Fruit fly (Drosophila melanogaster) whole organism, embryonic: ENCODE data around the gene Bub1.

Source experiments
- ATbp ChIP-seq: fragments of 200-800 bp; sonication (Bioruptor generic); optimal IDR thresholded peaks from 2 replicates; lab custom pipeline; 2017; ENCODE audit warnings: missing biosample characterization, mild to moderate bottlenecking, missing genetic modification characterization, missing genetic modification reagents
- Atf-2 ChIP-seq: fragments of 200-800 bp; sonication (Bioruptor generic); optimal IDR thresholded peaks from 2 replicates; lab custom pipeline; 2016; ENCODE audit warnings: missing biosample characterization, missing genetic modification characterization
- CG10366 ChIP-seq: fragments of 200-800 bp; sonication (Bioruptor generic); IDR thresholded peaks from 2 replicates; pipeline ENCODE4 v1.3.6; 2022; ENCODE audit warnings: missing biosample characterization, missing genetic modification characterization
- CG10959 ChIP-seq: fragments of 200-800 bp; sonication (Bioruptor generic); IDR thresholded peaks from 2 replicates; pipeline ENCODE4 v1.3.6; 2022; ENCODE audit warnings: missing biosample characterization, missing genetic modification characterization
- CG12104 ChIP-seq: fragments of 200-800 bp; sonication (Bioruptor generic); optimal IDR thresholded peaks from 3 replicates; lab custom pipeline; 2016; ENCODE audit warnings: missing biosample characterization, missing genetic modification characterization
- CG12942 ChIP-seq: fragments of 200-800 bp; sonication (Bioruptor generic); optimal IDR thresholded peaks from 3 replicates; lab custom pipeline; 2016; ENCODE audit warnings: missing biosample characterization, missing genetic modification characterization
- CG13296 ChIP-seq: fragments of 200-800 bp; sonication (Bioruptor generic); optimal IDR thresholded peaks from 3 replicates; lab custom pipeline; 2018; ENCODE audit warnings: missing biosample characterization, mild to moderate bottlenecking, missing genetic modification characterization
- CG13775 ChIP-seq: fragments of 200-800 bp; sonication (Bioruptor generic); optimal IDR thresholded peaks from 3 replicates; lab custom pipeline; 2017; ENCODE audit warnings: missing biosample characterization, mild to moderate bottlenecking, missing genetic modification characterization
- CG14014 ChIP-seq: fragments of 200-800 bp; sonication (Bioruptor generic); IDR thresholded peaks from 2 replicates; pipeline ENCODE4 v1.3.6; 2022; ENCODE audit warnings: missing biosample characterization, missing genetic modification characterization
- CG1647 ChIP-seq: fragments of 200-800 bp; sonication (Bioruptor generic); optimal IDR thresholded peaks from 3 replicates; lab custom pipeline; 2016; ENCODE audit warnings: missing biosample characterization, missing genetic modification characterization
- CG2120 ChIP-seq: fragments of 200-800 bp; sonication (Bioruptor generic); optimal IDR thresholded peaks from 3 replicates; lab custom pipeline; 2016; ENCODE audit warnings: missing biosample characterization, missing genetic modification characterization
- CG32532 ChIP-seq: fragments of 200-800 bp; sonication (Bioruptor generic); IDR thresholded peaks from 2 replicates; pipeline ENCODE4 v1.3.6; 2022; ENCODE audit warnings: missing biosample characterization, missing genetic modification characterization
- CG33557 ChIP-seq: fragments of 200-800 bp; sonication (Bioruptor generic); optimal IDR thresholded peaks from 2 replicates; lab custom pipeline; 2019; ENCODE audit warnings: missing biosample characterization, mild to moderate bottlenecking, missing genetic modification characterization, moderate library complexity
- CG3407 ChIP-seq: fragments of 200-800 bp; sonication (Bioruptor generic); optimal IDR thresholded peaks from 2 replicates; lab custom pipeline; 2018; ENCODE audit warnings: missing biosample characterization, mild to moderate bottlenecking, missing genetic modification characterization
- CG4360 ChIP-seq: fragments of 200-800 bp; sonication (Bioruptor generic); IDR thresholded peaks from 2 replicates; pipeline ENCODE4 v1.3.6; 2022; ENCODE audit warnings: missing biosample characterization, missing genetic modification characterization
- CG4820 ChIP-seq: fragments of 200-800 bp; sonication (Bioruptor generic); optimal IDR thresholded peaks from 3 replicates; lab custom pipeline; 2016; ENCODE audit warnings: missing biosample characterization, missing genetic modification characterization
- CG6854 ChIP-seq: fragments of 200-800 bp; sonication (Bioruptor generic); optimal IDR thresholded peaks from 3 replicates; lab custom pipeline; 2017; ENCODE audit warnings: missing biosample characterization, mild to moderate bottlenecking, missing genetic modification characterization
- CG9437 ChIP-seq: fragments of 200-800 bp; sonication (Bioruptor generic); optimal IDR thresholded peaks from 2 replicates; lab custom pipeline; 2018; ENCODE audit warnings: missing biosample characterization, mild to moderate bottlenecking, missing genetic modification characterization
- D ChIP-seq, 2 experiments: fragments of 200-800 bp in 1 of 2; fragments of >200 bp in 1 of 2; sonication (Bioruptor generic) in 1 of 2; optimal IDR thresholded peaks; 2 replicates in 1 of 2; 3 replicates in 1 of 2; lab custom pipeline; 2017; ENCODE audit warnings: mild to moderate bottlenecking in 1 of 2, missing biosample characterization in 1 of 2, missing genetic modification characterization in 1 of 2, missing genetic modification reagents in 1 of 2
- Drgx ChIP-seq: fragments of 200-800 bp; sonication (Bioruptor generic); IDR thresholded peaks from 2 replicates; pipeline ENCODE4 v1.3.6; 2022; ENCODE audit warnings: missing biosample characterization, missing genetic modification characterization
- Eip74EF ChIP-seq, 2 experiments: fragments of 200-800 bp in 1 of 2; fragments of >200 bp in 1 of 2; sonication (Bioruptor generic) in 1 of 2; optimal IDR thresholded peaks; 2 replicates each; lab custom pipeline; 2017 to 2019; ENCODE audit warnings: missing biosample characterization in 2 of 2, missing genetic modification characterization in 2 of 2, mild to moderate bottlenecking in 1 of 2, moderate library complexity in 1 of 2
- HmgZ ChIP-seq: fragments of 200-800 bp; sonication (Bioruptor generic); optimal IDR thresholded peaks from 2 replicates; lab custom pipeline; 2018; ENCODE audit warnings: missing biosample characterization, mild to moderate bottlenecking, missing genetic modification characterization
- Med ChIP-seq: fragments of 200-800 bp; sonication (Bioruptor generic); peaks from one replicate; lab custom pipeline; 2016; ENCODE audit warnings: missing biosample characterization, missing genetic modification characterization, mild to moderate bottlenecking, inconsistent platforms, moderate library complexity
- Oli ChIP-seq: fragments of 200-800 bp; sonication (Bioruptor generic); optimal IDR thresholded peaks from 2 replicates; lab custom pipeline; 2018; ENCODE audit warnings: missing biosample characterization, mild to moderate bottlenecking, missing genetic modification characterization, moderate library complexity
- Poxn ChIP-seq: fragments of 200-800 bp; sonication (Bioruptor generic); IDR thresholded peaks from 2 replicates; pipeline ENCODE4 v1.3.6; 2022; ENCODE audit warnings: missing biosample characterization, missing genetic modification characterization
- Ptx1 ChIP-seq: fragments of 200-800 bp; sonication (Bioruptor generic); IDR thresholded peaks from 2 replicates; pipeline ENCODE4 v1.3.6; 2022; ENCODE audit warnings: missing biosample characterization, missing genetic modification characterization
- abd-A ChIP-seq: fragments of 200-800 bp; sonication (Bioruptor generic); optimal IDR thresholded peaks from 3 replicates; lab custom pipeline; 2019; ENCODE audit warnings: missing biosample characterization, mild to moderate bottlenecking, missing genetic modification characterization, moderate library complexity
- ap ChIP-seq: fragments of 200-800 bp; sonication (Bioruptor generic); IDR thresholded peaks from 2 replicates; pipeline ENCODE4 v1.3.6; 2022; ENCODE audit warnings: missing biosample characterization, missing genetic modification characterization
- cad ChIP-seq: fragments of >200 bp; optimal IDR thresholded peaks from 2 replicates; lab custom pipeline; 2017; ENCODE audit warnings: missing biosample characterization, missing genetic modification characterization
- chif ChIP-seq, 2 experiments: fragments of 200-800 bp; sonication (Bioruptor generic); optimal IDR thresholded peaks; 3 replicates each; lab custom pipeline; 2016; ENCODE audit warnings: missing biosample characterization in 2 of 2, missing genetic modification characterization in 2 of 2
- chinmo ChIP-seq: fragments of 200-800 bp; sonication (Bioruptor generic); IDR thresholded peaks from 4 replicates; pipeline ENCODE4 v1.3.6; 2022; ENCODE audit warnings: missing biosample characterization, missing genetic modification characterization; ENCODE audit not compliant: partially characterized antibody
- crol ChIP-seq: fragments of 200-800 bp; sonication (Bioruptor generic); IDR thresholded peaks from 2 replicates; pipeline ENCODE4 v1.3.6; 2022; ENCODE audit warnings: missing biosample characterization, missing genetic modification characterization
- gsb ChIP-seq: fragments of 200-800 bp; sonication (Bioruptor generic); IDR thresholded peaks from 2 replicates; pipeline ENCODE4 v1.3.6; 2022; ENCODE audit warnings: missing biosample characterization, missing genetic modification characterization
- her ChIP-seq: fragments of 200-800 bp; sonication (Bioruptor generic); optimal IDR thresholded peaks from 2 replicates; lab custom pipeline; 2016; ENCODE audit warnings: missing biosample characterization, missing genetic modification characterization
- hth ChIP-seq: fragments of >200 bp; optimal IDR thresholded peaks from 2 replicates; lab custom pipeline; 2017; ENCODE audit warnings: inconsistent platforms
- inv ChIP-seq: fragments of 200-800 bp; sonication (Bioruptor generic); IDR thresholded peaks from 2 replicates; pipeline ENCODE4 v1.3.6; 2022; ENCODE audit warnings: missing biosample characterization, missing genetic modification characterization; ENCODE audit not compliant: partially characterized antibody
- jing ChIP-seq: fragments of 200-800 bp; sonication (Bioruptor generic); optimal IDR thresholded peaks from 2 replicates; lab custom pipeline; 2018; ENCODE audit warnings: missing biosample characterization, mild to moderate bottlenecking, missing genetic modification characterization
- lbe ChIP-seq: fragments of 200-800 bp; sonication (Bioruptor generic); optimal IDR thresholded peaks from 2 replicates; lab custom pipeline; 2016; ENCODE audit warnings: missing biosample characterization, mild to moderate bottlenecking, missing genetic modification characterization
- luna ChIP-seq: fragments of 200-800 bp; sonication (Bioruptor generic); optimal IDR thresholded peaks from 2 replicates; lab custom pipeline; 2016; ENCODE audit warnings: missing biosample characterization, missing genetic modification characterization
- nau ChIP-seq: fragments of 200-800 bp; sonication (Bioruptor generic); optimal IDR thresholded peaks from 3 replicates; lab custom pipeline; 2017; ENCODE audit warnings: missing biosample characterization, mild to moderate bottlenecking, missing genetic modification characterization, missing genetic modification reagents
- oc ChIP-seq: fragments of 200-800 bp; sonication (Bioruptor generic); optimal IDR thresholded peaks from 2 replicates; lab custom pipeline; 2018; ENCODE audit warnings: missing biosample characterization, mild to moderate bottlenecking, missing genetic modification characterization, moderate library complexity
- org-1 ChIP-seq: fragments of 200-800 bp; sonication (Bioruptor generic); optimal IDR thresholded peaks from 2 replicates; lab custom pipeline; 2017; ENCODE audit warnings: missing biosample characterization, missing genetic modification characterization
- run ChIP-seq: fragments of 200-800 bp; sonication (Bioruptor generic); optimal IDR thresholded peaks from 3 replicates; lab custom pipeline; 2018; ENCODE audit warnings: missing biosample characterization, mild to moderate bottlenecking, missing genetic modification characterization
- sc ChIP-seq, 3 experiments: fragments of >200 bp in 2 of 3; fragments of 200-800 bp in 1 of 3; sonication (Bioruptor generic) in 1 of 3; optimal IDR thresholded peaks; 2 replicates in 2 of 3; 3 replicates in 1 of 3; lab custom pipeline; 2017; ENCODE audit warnings: mild to moderate bottlenecking in 1 of 3, missing biosample characterization in 1 of 3, missing genetic modification characterization in 1 of 3, missing genetic modification reagents in 1 of 3
- sisA ChIP-seq: fragments of 200-800 bp; sonication (Bioruptor generic); IDR thresholded peaks from 2 replicates; pipeline ENCODE4 v1.3.6; 2022; ENCODE audit warnings: missing biosample characterization, missing genetic modification characterization
- trem ChIP-seq: fragments of 200-800 bp; optimal IDR thresholded peaks from 3 replicates; lab custom pipeline; 2019; ENCODE audit warnings: missing biosample characterization, mild to moderate bottlenecking, missing genetic modification characterization, moderate library complexity
- trh ChIP-seq: fragments of 200-800 bp; sonication (Bioruptor generic); optimal IDR thresholded peaks from 2 replicates; lab custom pipeline; 2016; ENCODE audit warnings: missing biosample characterization, missing genetic modification characterization
- z ChIP-seq: fragments of 200-800 bp; sonication (Bioruptor generic); IDR thresholded peaks from 3 replicates; pipeline ENCODE4 v1.3.6; 2022; ENCODE audit warnings: missing biosample characterization, missing genetic modification characterization

Bub1 gene

dm6 chr2L:5256036-5256846, 22.4 kb upstream of the Bub1 start (continued):
- peak; percentile 20 to 42 for TF ChIP-seq chif (GFP tag; optimal IDR thresholded peaks at IDR 0.05; lab: Kevin White, UChicago)
- TF ChIP-seq inv (GFP tag; lab: Robert Waterston, UW): no peak
- peak; percentile 37 for TF ChIP-seq nau (GFP tag; lab: Kevin White, UChicago)
- no peak for TF ChIP-seq gsb (GFP tag; lab: Robert Waterston, UW)
- peak; percentile 29 for TF ChIP-seq abd-A (tag; lab: Kevin White, UChicago)
- TF ChIP-seq CG33557 (GFP tag; lab: Kevin White, UChicago): peak; percentile 90
- TF ChIP-seq crol: peak; percentile 31; the same call in 1 of the 2 replicates
- peak; percentile 3 for TF ChIP-seq Atf-2 (GFP tag; lab: Kevin White, UChicago)
- TF ChIP-seq trh (GFP tag; lab: Kevin White, UChicago): no peak
- TF ChIP-seq CG10959 (GFP tag; lab: Robert Waterston, UW): peak; percentile 48; the same call in 1 of the 2 replicates
- TF ChIP-seq CG1647: peak; percentile 29
- TF ChIP-seq chinmo (GFP tag; lab: Robert Waterston, UW): 0 out of 4 replicates have a peak, but pooled peaks have one; percentile 25
- no peak for TF ChIP-seq Poxn
- TF ChIP-seq sisA (GFP tag; lab: Robert Waterston, UW): 0 out of 2 replicates have a peak, but pooled peaks have one; percentile 25
- TF ChIP-seq Drgx (GFP tag; lab: Robert Waterston, UW): peak; percentile 43
- TF ChIP-seq her (GFP tag; lab: Kevin White, UChicago): no peak
- peak; percentile 53 for TF ChIP-seq cad (GFP tag; lab: Kevin White, UChicago)
- TF ChIP-seq Eip74EF (GFP tag; optimal IDR thresholded peaks at IDR 0.05; lab: Kevin White, UChicago): peak in 1 of 2 experiments; percentile 39
- TF ChIP-seq CG4360 (GFP tag; lab: Robert Waterston, UW): 0 out of 2 replicates have a peak, but pooled peaks have one; percentile 46
- TF ChIP-seq luna (GFP tag; lab: Kevin White, UChicago): no peak
- 0 out of 2 replicates have a peak, but pooled peaks have one; percentile 36 for TF ChIP-seq ap
- peak; percentile 84 for TF ChIP-seq Med (GFP tag; lab: Kevin White, UChicago)
- no peak for TF ChIP-seq hth
- no peak for TF ChIP-seq HmgZ (tag; lab: Kevin White, UChicago)
- peak; percentile 62 for TF ChIP-seq CG3407 (GFP tag; lab: Kevin White, UChicago)
- TF ChIP-seq trem (tag; lab: Kevin White, UChicago): peak; percentile 26
- TF ChIP-seq CG13775 (GFP tag; lab: Kevin White, UChicago): peak; percentile 4
- no peak for TF ChIP-seq oc (tag; lab: Kevin White, UChicago)
- TF ChIP-seq CG6854: no peak
- no peak for TF ChIP-seq CG32532 (GFP tag; lab: Robert Waterston, UW)
- TF ChIP-seq Oli (tag; lab: Kevin White, UChicago): peak; percentile 29
- TF ChIP-seq D (optimal IDR thresholded peaks at IDR 0.05; lab: Kevin White, UChicago): no peak
- TF ChIP-seq D (GFP tag; optimal IDR thresholded peaks at IDR 0.05; lab: Kevin White, UChicago): peak; percentile 61
- TF ChIP-seq lbe: peak; percentile 85
- TF ChIP-seq CG2120 (GFP tag; lab: Kevin White, UChicago): no peak
- peak; percentile 57 for TF ChIP-seq ATbp (GFP tag; lab: Kevin White, UChicago)
- TF ChIP-seq CG4820 (GFP tag; lab: Kevin White, UChicago): no peak
- TF ChIP-seq CG13296 (GFP tag; lab: Kevin White, UChicago): no peak
- TF ChIP-seq sc (optimal IDR thresholded peaks at IDR 0.05; lab: Kevin White, UChicago): no peak
- TF ChIP-seq sc (GFP tag; optimal IDR thresholded peaks at IDR 0.05; lab: Kevin White, UChicago): peak; percentile 60
- TF ChIP-seq CG14014 (GFP tag; lab: Robert Waterston, UW): peak; percentile 17; the same call in 1 of the 2 replicates
- no peak for TF ChIP-seq jing (GFP tag; lab: Kevin White, UChicago)
- TF ChIP-seq Ptx1 (GFP tag; lab: Robert Waterston, UW): peak; percentile 55
- peak; percentile 36 for TF ChIP-seq run (tag; lab: Kevin White, UChicago)
- TF ChIP-seq CG12104 (GFP tag; lab: Kevin White, UChicago): no peak
- TF ChIP-seq z (GFP tag; lab: Robert Waterston, UW): peak; percentile 66
- peak; percentile 23 for TF ChIP-seq CG9437
- TF ChIP-seq CG12942 (GFP tag; lab: Kevin White, UChicago): peak; percentile 17
- peak; percentile 24; the same call in 1 of the 2 replicates for TF ChIP-seq CG10366 (GFP tag; lab: Robert Waterston, UW)
- TF ChIP-seq org-1 (GFP tag; lab: Kevin White, UChicago): peak; percentile 57
